Fruit fly (Drosophila melanogaster) whole organism, embryonic: ENCODE results near the gene CG15394.

Experiments used
- CG10267 ChIP-seq: fragments of 200-800 bp; sonication (Bioruptor generic); optimal IDR thresholded peaks from 2 replicates; lab custom pipeline; 2018; ENCODE audit warnings: missing biosample characterization, mild to moderate bottlenecking, missing genetic modification characterization, moderate library complexity
- CG11504 ChIP-seq: fragments of 200-800 bp; sonication (Bioruptor generic); optimal IDR thresholded peaks from 3 replicates; lab custom pipeline; 2019; ENCODE audit warnings: missing biosample characterization, mild to moderate bottlenecking, missing genetic modification characterization, moderate library complexity
- CG13123 ChIP-seq: fragments of 200-800 bp; sonication (Bioruptor generic); optimal IDR thresholded peaks from 2 replicates; lab custom pipeline; 2016; ENCODE audit warnings: missing biosample characterization, missing genetic modification characterization
- CG14441 ChIP-seq: fragments of 200-800 bp; sonication (Bioruptor generic); IDR thresholded peaks from 2 replicates; pipeline ENCODE4 v1.3.6; 2022; ENCODE audit warnings: missing biosample characterization, missing genetic modification characterization
- CG14965 ChIP-seq: fragments of 200-800 bp; sonication (Bioruptor generic); optimal IDR thresholded peaks from 2 replicates; lab custom pipeline; 2016; ENCODE audit warnings: missing biosample characterization, missing genetic modification characterization, borderline replicate concordance
- CG15073 ChIP-seq: fragments of 200-800 bp; sonication (Bioruptor generic); optimal IDR thresholded peaks from 2 replicates; lab custom pipeline; 2016; ENCODE audit warnings: missing biosample characterization, missing genetic modification characterization
- CG17328 ChIP-seq: fragments of 200-800 bp; sonication (Bioruptor generic); IDR thresholded peaks from 2 replicates; pipeline ENCODE4 v1.3.6; 2022; ENCODE audit warnings: missing biosample characterization, missing genetic modification characterization
- CG17612 ChIP-seq: fragments of 200-800 bp; sonication (Bioruptor generic); IDR thresholded peaks from 2 replicates; pipeline ENCODE4 v1.3.6; 2022; ENCODE audit warnings: missing biosample characterization, missing genetic modification characterization
- CG17912 ChIP-seq: fragments of 200-800 bp; sonication (Bioruptor generic); optimal IDR thresholded peaks from 2 replicates; lab custom pipeline; 2018; ENCODE audit warnings: missing biosample characterization, mild to moderate bottlenecking, missing genetic modification characterization
- CG18619 ChIP-seq: fragments of 200-800 bp; sonication (Bioruptor generic); optimal IDR thresholded peaks from 3 replicates; lab custom pipeline; 2017; ENCODE audit warnings: missing biosample characterization, mild to moderate bottlenecking, missing genetic modification characterization
- CG2199 ChIP-seq: fragments of 200-800 bp; sonication (Bioruptor generic); IDR thresholded peaks from 3 replicates; pipeline ENCODE4 v1.3.6; 2022; ENCODE audit warnings: missing biosample characterization, missing genetic modification characterization
- CG2712 ChIP-seq: fragments of 200-800 bp; optimal IDR thresholded peaks from 3 replicates; lab custom pipeline; 2019; ENCODE audit warnings: missing biosample characterization, mild to moderate bottlenecking, missing genetic modification characterization, moderate library complexity
- CG3726 ChIP-seq: fragments of 200-800 bp; sonication (Bioruptor generic); IDR thresholded peaks from 3 replicates; pipeline ENCODE4, ENCODE4 v1.3.6; 2022; ENCODE audit warnings: missing biosample characterization, missing genetic modification characterization
- CG4282 ChIP-seq: fragments of 200-800 bp; sonication (Bioruptor generic); optimal IDR thresholded peaks from 2 replicates; lab custom pipeline; 2016; ENCODE audit warnings: missing biosample characterization, missing genetic modification characterization
- CG4617 ChIP-seq: fragments of 200-800 bp; sonication (Bioruptor generic); optimal IDR thresholded peaks from 3 replicates; lab custom pipeline; 2016; ENCODE audit warnings: missing biosample characterization, missing genetic modification characterization, borderline replicate concordance
- CG6654 ChIP-seq: fragments of 200-800 bp; sonication (Bioruptor generic); optimal IDR thresholded peaks from 2 replicates; lab custom pipeline; 2017; ENCODE audit warnings: missing biosample characterization, mild to moderate bottlenecking, missing genetic modification characterization
- CG9609 ChIP-seq: fragments of 200-800 bp; sonication (Bioruptor generic); optimal IDR thresholded peaks from 3 replicates; lab custom pipeline; 2016; ENCODE audit warnings: missing biosample characterization, missing genetic modification characterization
- CkIIα-i1 ChIP-seq: fragments of 200-800 bp; sonication (Bioruptor generic); IDR thresholded peaks from 2 replicates; pipeline ENCODE4 v1.3.6; 2022; ENCODE audit warnings: missing biosample characterization, missing genetic modification characterization
- Dad ChIP-seq: fragments of 200-800 bp; sonication (Bioruptor generic); optimal IDR thresholded peaks from 3 replicates; lab custom pipeline; 2016; ENCODE audit warnings: missing biosample characterization, missing genetic modification characterization
- Dbx ChIP-seq: fragments of 200-800 bp; sonication (Bioruptor generic); IDR thresholded peaks from 3 replicates; pipeline ENCODE4 v1.3.6; 2022; ENCODE audit warnings: missing biosample characterization, missing genetic modification characterization
- Dip3 ChIP-seq: fragments of 200-800 bp; sonication (Bioruptor generic); optimal IDR thresholded peaks from 3 replicates; lab custom pipeline; 2016; ENCODE audit warnings: missing biosample characterization, missing genetic modification characterization
- Drgx ChIP-seq: fragments of 200-800 bp; sonication (Bioruptor generic); IDR thresholded peaks from 2 replicates; pipeline ENCODE4 v1.3.6; 2022; ENCODE audit warnings: missing biosample characterization, missing genetic modification characterization
- Ets65A ChIP-seq: fragments of 200-800 bp; sonication (Bioruptor generic); peaks from one replicate; lab custom pipeline; 2016; ENCODE audit warnings: missing biosample characterization, missing genetic modification characterization
- GATAe ChIP-seq: fragments of 200-800 bp; sonication (Bioruptor generic); conservative IDR thresholded peaks from 2 replicates; pipeline ENCODE4 v1.3.6; 2022; ENCODE audit warnings: missing biosample characterization, missing genetic modification characterization
- Gug ChIP-seq: fragments of 200-800 bp; sonication (Bioruptor generic); IDR thresholded peaks from 4 replicates; pipeline ENCODE4 v1.3.6; 2022; ENCODE audit warnings: missing biosample characterization, missing genetic modification characterization
- HmgD ChIP-seq: fragments of 200-800 bp; sonication (Bioruptor generic); optimal IDR thresholded peaks from 3 replicates; lab custom pipeline; 2016; ENCODE audit warnings: missing biosample characterization, missing genetic modification characterization
- MTF-1 ChIP-seq: fragments of 200-800 bp; sonication (Bioruptor generic); optimal IDR thresholded peaks from 2 replicates; lab custom pipeline; 2018; ENCODE audit warnings: missing biosample characterization, mild to moderate bottlenecking, missing genetic modification characterization, borderline replicate concordance
- Med ChIP-seq: fragments of 200-800 bp; sonication (Bioruptor generic); peaks from one replicate; lab custom pipeline; 2016; ENCODE audit warnings: missing biosample characterization, missing genetic modification characterization, mild to moderate bottlenecking, inconsistent platforms, moderate library complexity
- NC2β ChIP-seq: fragments of 200-800 bp; sonication (Bioruptor generic); optimal IDR thresholded peaks from 2 replicates; lab custom pipeline; 2016; ENCODE audit warnings: missing biosample characterization, missing genetic modification characterization
- Scr ChIP-seq: fragments of 200-800 bp; sonication (Bioruptor generic); IDR thresholded peaks from 2 replicates; pipeline ENCODE4 v1.3.6; 2022; ENCODE audit warnings: missing biosample characterization, missing genetic modification characterization; ENCODE audit not compliant: partially characterized antibody
- Six4 ChIP-seq: fragments of 200-800 bp; sonication (Bioruptor generic); optimal IDR thresholded peaks from 2 replicates; lab custom pipeline; 2016; ENCODE audit warnings: missing biosample characterization, missing genetic modification characterization
- YL-1 ChIP-seq: fragments of 200-800 bp; sonication (Bioruptor generic); optimal IDR thresholded peaks from 3 replicates; lab custom pipeline; 2017; ENCODE audit warnings: missing biosample characterization, mild to moderate bottlenecking, missing genetic modification characterization
- az2 ChIP-seq: fragments of 200-800 bp; sonication (Bioruptor generic); optimal IDR thresholded peaks from 3 replicates; lab custom pipeline; 2016; ENCODE audit warnings: missing biosample characterization, missing genetic modification characterization
- dati ChIP-seq: fragments of 200-800 bp; sonication (Bioruptor generic); IDR thresholded peaks from 2 replicates; pipeline ENCODE4 v1.3.6; 2022; ENCODE audit warnings: missing biosample characterization, missing genetic modification characterization
- dm ChIP-seq: fragments of 200-800 bp; sonication (Bioruptor generic); optimal IDR thresholded peaks from 3 replicates; lab custom pipeline; 2016; ENCODE audit warnings: missing biosample characterization, missing genetic modification characterization
- fd96Cb ChIP-seq: fragments of 200-800 bp; sonication (Bioruptor generic); optimal IDR thresholded peaks from 2 replicates; lab custom pipeline; 2018; ENCODE audit warnings: missing biosample characterization, mild to moderate bottlenecking, missing genetic modification characterization, moderate library complexity
- fu2 ChIP-seq: fragments of 200-800 bp; sonication (Bioruptor generic); optimal IDR thresholded peaks from 2 replicates; lab custom pipeline; 2016; ENCODE audit warnings: missing biosample characterization, missing genetic modification characterization
- hb ChIP-seq: fragments of 200-800 bp; sonication (Bioruptor generic); IDR thresholded peaks from 3 replicates; pipeline ENCODE4 v1.3.6; 2022; ENCODE audit warnings: missing biosample characterization, missing genetic modification characterization; ENCODE audit not compliant: partially characterized antibody
- ind ChIP-seq: fragments of 200-800 bp; sonication (Bioruptor generic); optimal IDR thresholded peaks from 3 replicates; lab custom pipeline; 2016; ENCODE audit warnings: missing biosample characterization, missing genetic modification characterization
- jigr1 ChIP-seq: fragments of 200-800 bp; sonication (Bioruptor generic); IDR thresholded peaks from 3 replicates; pipeline ENCODE4 v1.3.6; 2022; ENCODE audit warnings: missing biosample characterization, missing genetic modification characterization
- lab ChIP-seq: fragments of 200-800 bp; sonication (Bioruptor generic); optimal IDR thresholded peaks from 3 replicates; lab custom pipeline; 2017; ENCODE audit warnings: missing biosample characterization, missing genetic modification characterization, mild to moderate bottlenecking, moderate library complexity, missing genetic modification reagents
- lmd ChIP-seq: fragments of 200-800 bp; sonication (Bioruptor generic); IDR thresholded peaks from 2 replicates; pipeline ENCODE4 v1.3.6; 2022; ENCODE audit warnings: missing biosample characterization, missing genetic modification characterization
- mam ChIP-seq: fragments of 200-800 bp; sonication (Bioruptor generic); optimal IDR thresholded peaks from 3 replicates; lab custom pipeline; 2016; ENCODE audit warnings: missing biosample characterization, missing genetic modification characterization
- mld ChIP-seq: fragments of 200-800 bp; sonication (Bioruptor generic); IDR thresholded peaks from 3 replicates; pipeline ENCODE4 v1.3.6; 2022; ENCODE audit warnings: missing biosample characterization, missing genetic modification characterization; ENCODE audit not compliant: partially characterized antibody
- psq ChIP-seq: fragments of 200-800 bp; sonication (Bioruptor generic); optimal IDR thresholded peaks from 2 replicates; lab custom pipeline; 2017; ENCODE audit warnings: missing biosample characterization, missing genetic modification characterization
- pum ChIP-seq: fragments of 200-800 bp; sonication (Bioruptor generic); optimal IDR thresholded peaks from 2 replicates; lab custom pipeline; 2016; ENCODE audit warnings: missing biosample characterization, missing genetic modification characterization
- ranshi ChIP-seq: fragments of 200-800 bp; sonication (Bioruptor generic); IDR thresholded peaks from 2 replicates; pipeline ENCODE4 v1.3.6; 2022; ENCODE audit warnings: missing biosample characterization, missing genetic modification characterization
- repo ChIP-seq: fragments of 200-800 bp; sonication (Bioruptor generic); optimal IDR thresholded peaks from 2 replicates; lab custom pipeline; 2016; ENCODE audit warnings: missing biosample characterization, missing genetic modification characterization
- ro ChIP-seq: fragments of 200-800 bp; sonication (Bioruptor generic); IDR thresholded peaks from 2 replicates; pipeline ENCODE4 v1.3.6; 2022; ENCODE audit warnings: missing biosample characterization, missing genetic modification characterization
- sug ChIP-seq: fragments of 200-800 bp; optimal IDR thresholded peaks from 2 replicates; lab custom pipeline; 2019; ENCODE audit warnings: missing biosample characterization, mild to moderate bottlenecking, missing genetic modification characterization, moderate library complexity
- zf30C ChIP-seq: fragments of 200-800 bp; sonication (Bioruptor generic); optimal IDR thresholded peaks from 3 replicates; lab custom pipeline; 2018; ENCODE audit warnings: missing biosample characterization, mild to moderate bottlenecking, missing genetic modification characterization

The CG15394 gene

dm6 chr2L:2585285-2585684 is 6.4 kb upstream of the CG15394 start, which contains the start of gene Drp1 (continued):
- TF ChIP-seq CG14441: peak; percentile 52
- no peak for TF ChIP-seq MTF-1 (GFP tag; lab: Kevin White, UChicago)
- no peak for TF ChIP-seq CG13123 (GFP tag; lab: Kevin White, UChicago)
- TF ChIP-seq hb (GFP tag; lab: Robert Waterston, UW): peak; percentile 58; the same call in 2 of the 3 replicates
- peak; percentile 7 for TF ChIP-seq zf30C
- peak; percentile 65 for TF ChIP-seq CG4617 (GFP tag; lab: Kevin White, UChicago)
- TF ChIP-seq jigr1 (GFP tag; lab: Robert Waterston, UW): no peak
- peak; percentile 43 for TF ChIP-seq ind (GFP tag; lab: Kevin White, UChicago)
- TF ChIP-seq Dad (GFP tag; lab: Kevin White, UChicago): peak; percentile 31
- peak; percentile 63 for TF ChIP-seq CG9609 (GFP tag; lab: Kevin White, UChicago)
- peak; percentile 33 for TF ChIP-seq Six4 (GFP tag; lab: Kevin White, UChicago)
- peak; percentile 96 for TF ChIP-seq CG10267 (tag; lab: Kevin White, UChicago)
- 0 out of 2 replicates have a peak, but pooled peaks have one; percentile 49 for TF ChIP-seq ranshi (GFP tag; lab: Robert Waterston, UW)
- TF ChIP-seq fu2 (GFP tag; lab: Kevin White, UChicago): peak; percentile 63
- peak; percentile 39 for TF ChIP-seq dm (GFP tag; lab: Kevin White, UChicago)
- no peak for TF ChIP-seq CG14965 (GFP tag; lab: Kevin White, UChicago)
- TF ChIP-seq CkIIα-i1 (GFP tag; lab: Robert Waterston, UW): no peak
- no peak for TF ChIP-seq CG6654 (GFP tag; lab: Kevin White, UChicago)
- no peak for TF ChIP-seq fd96Cb (tag; lab: Kevin White, UChicago)
- peak; percentile 53 for TF ChIP-seq pum (GFP tag; lab: Kevin White, UChicago)
- TF ChIP-seq CG2199: 0 out of 3 replicates have a peak, but pooled peaks have one; percentile 48
- TF ChIP-seq Med (GFP tag; lab: Kevin White, UChicago): peak; percentile 96
- TF ChIP-seq Drgx (GFP tag; lab: Robert Waterston, UW): no peak
- peak; percentile 63 for TF ChIP-seq Dip3 (GFP tag; lab: Kevin White, UChicago)
- peak; percentile 44; the same call in 1 of the 2 replicates for TF ChIP-seq lmd (GFP tag; lab: Robert Waterston, UW)
- TF ChIP-seq CG17912 (GFP tag; lab: Kevin White, UChicago): peak; percentile 66
- TF ChIP-seq ro: no peak
- peak; percentile 63 for TF ChIP-seq Scr
- TF ChIP-seq mam (GFP tag; lab: Kevin White, UChicago): peak; percentile 73
- TF ChIP-seq CG2712 (tag; lab: Kevin White, UChicago): peak; percentile 52
- no peak for TF ChIP-seq CG15073 (GFP tag; lab: Kevin White, UChicago)
- peak; percentile 38; the same call in 1 of the 3 replicates for TF ChIP-seq mld
- TF ChIP-seq Ets65A (GFP tag; lab: Kevin White, UChicago): peak; percentile 90
- TF ChIP-seq dati: 0 out of 2 replicates have a peak, but pooled peaks have one; percentile 18
- no peak for TF ChIP-seq CG11504 (tag; lab: Kevin White, UChicago)
- peak; percentile 66 for TF ChIP-seq YL-1 (GFP tag; lab: Kevin White, UChicago)
- peak; percentile 96 for TF ChIP-seq HmgD (GFP tag; lab: Kevin White, UChicago)
- TF ChIP-seq lab (GFP tag; lab: Kevin White, UChicago): no peak
- no peak for TF ChIP-seq CG17612 (GFP tag; lab: Robert Waterston, UW)
- TF ChIP-seq CG4282 (GFP tag; lab: Kevin White, UChicago): peak; percentile 64
- peak; percentile 14 for TF ChIP-seq az2
- peak; percentile 25 for TF ChIP-seq CG18619 (GFP tag; lab: Kevin White, UChicago)
- TF ChIP-seq CG3726: no peak
- TF ChIP-seq NC2β (GFP tag; lab: Kevin White, UChicago): peak; percentile 57
- TF ChIP-seq Dbx (GFP tag; lab: Robert Waterston, UW): peak; percentile 72
- peak; percentile 53 for TF ChIP-seq repo
- TF ChIP-seq CG17328: peak; percentile 27; the same call in 1 of the 2 replicates
- TF ChIP-seq GATAe (GFP tag; lab: Robert Waterston, UW): 0 out of 2 replicates have a peak, but pooled peaks have one; percentile 15
- peak; percentile 54; the same call in 1 of the 4 replicates for TF ChIP-seq Gug (GFP tag; lab: Robert Waterston, UW)
- no peak for TF ChIP-seq psq (GFP tag; lab: Kevin White, UChicago)
- TF ChIP-seq sug (tag; lab: Kevin White, UChicago): peak; percentile 41
